Fruit fly (Drosophila melanogaster) whole organism, prepupa: ENCODE data around the gene skd.

ENCODE experiments used
- CG11294 ChIP-seq: fragments of 200-800 bp; sonication (Bioruptor generic); IDR thresholded peaks from 2 replicates; pipeline ENCODE4 v1.3.6; 2022; ENCODE audit warnings: missing biosample characterization, missing genetic modification characterization
- CG11762 ChIP-seq: fragments of 200-800 bp; sonication (Bioruptor generic); optimal IDR thresholded peaks from 3 replicates; lab custom pipeline; 2016; ENCODE audit warnings: missing biosample characterization, missing genetic modification characterization; ENCODE audit not compliant: insufficient read depth
- CG11902 ChIP-seq: fragments of 200-800 bp; sonication (Bioruptor generic); optimal IDR thresholded peaks from 3 replicates; lab custom pipeline; 2016; ENCODE audit warnings: missing biosample characterization, missing genetic modification characterization
- CG15336 ChIP-seq: fragments of 200-800 bp; sonication (Bioruptor generic); IDR thresholded peaks from 2 replicates; pipeline ENCODE4 v1.3.6; 2022; ENCODE audit warnings: missing biosample characterization, missing genetic modification characterization
- CG1621 ChIP-seq: fragments of 200-800 bp; sonication (Bioruptor generic); optimal IDR thresholded peaks from 3 replicates; lab custom pipeline; 2018; ENCODE audit warnings: missing biosample characterization, mild to moderate bottlenecking, missing genetic modification characterization
- CG16779 ChIP-seq: fragments of 200-800 bp; sonication (Bioruptor generic); optimal IDR thresholded peaks from 3 replicates; lab custom pipeline; 2017; ENCODE audit warnings: missing biosample characterization, mild to moderate bottlenecking, missing genetic modification characterization
- CG3032 ChIP-seq: fragments of 200-800 bp; optimal IDR thresholded peaks from 2 replicates; lab custom pipeline; 2019; ENCODE audit warnings: missing biosample characterization, mild to moderate bottlenecking, missing genetic modification characterization, moderate library complexity
- CG31627 ChIP-seq: fragments of 200-800 bp; sonication (Bioruptor generic); optimal IDR thresholded peaks from 3 replicates; lab custom pipeline; 2016; ENCODE audit warnings: missing biosample characterization, missing genetic modification characterization
- CG34406 ChIP-seq: fragments of 200-800 bp; sonication (Bioruptor generic); optimal IDR thresholded peaks from 3 replicates; lab custom pipeline; 2016; ENCODE audit warnings: missing biosample characterization, missing genetic modification characterization
- CG3919 ChIP-seq: fragments of 200-800 bp; sonication (Bioruptor generic); optimal IDR thresholded peaks from 3 replicates; lab custom pipeline; 2016; ENCODE audit warnings: missing biosample characterization, missing genetic modification characterization
- CG6163 ChIP-seq: fragments of 200-800 bp; sonication (Bioruptor generic); IDR thresholded peaks from 3 replicates; pipeline ENCODE4 v1.3.6; 2022; ENCODE audit warnings: missing biosample characterization, missing genetic modification characterization
- CG6276 ChIP-seq: fragments of 200-800 bp; sonication (Bioruptor generic); optimal IDR thresholded peaks from 2 replicates; lab custom pipeline; 2017; ENCODE audit warnings: missing biosample characterization, mild to moderate bottlenecking, missing genetic modification characterization
- CG6808 ChIP-seq: fragments of 200-800 bp; sonication (Bioruptor generic); optimal IDR thresholded peaks from 3 replicates; lab custom pipeline; 2017; ENCODE audit warnings: missing biosample characterization, missing genetic modification characterization, mild to moderate bottlenecking, moderate library complexity, missing genetic modification reagents
- CG7368 ChIP-seq: fragments of 200-800 bp; sonication (Bioruptor generic); optimal IDR thresholded peaks from 3 replicates; lab custom pipeline; 2016; ENCODE audit warnings: missing biosample characterization, missing genetic modification characterization
- CG8319 ChIP-seq: fragments of 200-800 bp; sonication (Bioruptor generic); optimal IDR thresholded peaks from 3 replicates; lab custom pipeline; 2016; ENCODE audit warnings: missing biosample characterization, missing genetic modification characterization
- CG8632 ChIP-seq: fragments of 200-800 bp; sonication (Bioruptor generic); optimal IDR thresholded peaks from 3 replicates; lab custom pipeline; 2016; ENCODE audit warnings: missing biosample characterization, missing genetic modification characterization
- CG9139 ChIP-seq: fragments of 200-800 bp; sonication (Bioruptor generic); optimal IDR thresholded peaks from 3 replicates; lab custom pipeline; 2017; ENCODE audit warnings: missing biosample characterization, mild to moderate bottlenecking, missing genetic modification characterization
- Eip78C ChIP-seq: fragments of 200-800 bp; sonication (Bioruptor generic); peaks from one replicate; lab custom pipeline; 2016; ENCODE audit warnings: missing biosample characterization, missing genetic modification characterization
- Ets96B ChIP-seq: fragments of 200-800 bp; optimal IDR thresholded peaks from 2 replicates; lab custom pipeline; 2019; ENCODE audit warnings: missing biosample characterization, mild to moderate bottlenecking, missing genetic modification characterization, moderate library complexity
- Gug ChIP-seq: fragments of 200-800 bp; sonication (Bioruptor generic); IDR thresholded peaks from 2 replicates; pipeline ENCODE4 v1.3.6; 2022; ENCODE audit warnings: missing biosample characterization, missing genetic modification characterization
- Hr38 ChIP-seq: sonication (Bioruptor generic); optimal IDR thresholded peaks from 2 replicates; lab custom pipeline; 2016; ENCODE audit warnings: missing biosample characterization, missing genetic modification characterization
- Hr39 ChIP-seq: fragments of 200-800 bp; sonication (Bioruptor generic); optimal IDR thresholded peaks from 2 replicates; lab custom pipeline; 2016; ENCODE audit warnings: missing biosample characterization, missing genetic modification characterization
- Hr4 ChIP-seq: fragments of 200-800 bp; sonication (Bioruptor generic); optimal IDR thresholded peaks from 3 replicates; lab custom pipeline; 2016; ENCODE audit warnings: missing biosample characterization, missing genetic modification characterization
- Lpt ChIP-seq: fragments of 200-800 bp; sonication (Bioruptor generic); optimal IDR thresholded peaks from 3 replicates; lab custom pipeline; 2016; ENCODE audit warnings: missing biosample characterization, missing genetic modification characterization
- Met ChIP-seq: fragments of 200-800 bp; sonication (Bioruptor generic); optimal IDR thresholded peaks from 3 replicates; lab custom pipeline; 2016; ENCODE audit warnings: missing biosample characterization, missing genetic modification characterization
- OdsH ChIP-seq: fragments of 200-800 bp; sonication (Bioruptor generic); optimal IDR thresholded peaks from 3 replicates; lab custom pipeline; 2016; ENCODE audit warnings: missing biosample characterization, missing genetic modification characterization
- Smox ChIP-seq: fragments of 200-800 bp; sonication (Bioruptor generic); optimal IDR thresholded peaks from 3 replicates; lab custom pipeline; 2016; ENCODE audit warnings: missing biosample characterization, missing genetic modification characterization
- Sox102F ChIP-seq: fragments of 200-800 bp; sonication (Bioruptor generic); optimal IDR thresholded peaks from 2 replicates; lab custom pipeline; 2016; ENCODE audit warnings: missing biosample characterization, mild to moderate bottlenecking, missing genetic modification characterization
- Sox14 ChIP-seq: fragments of 200-800 bp; sonication (Bioruptor generic); optimal IDR thresholded peaks from 3 replicates; lab custom pipeline; 2016; ENCODE audit warnings: missing biosample characterization, missing genetic modification characterization
- Sox15 ChIP-seq: fragments of 200-800 bp; sonication (Bioruptor generic); optimal IDR thresholded peaks from 3 replicates; lab custom pipeline; 2016; ENCODE audit warnings: missing biosample characterization, missing genetic modification characterization
- acj6 ChIP-seq: fragments of 200-800 bp; sonication (Bioruptor generic); optimal IDR thresholded peaks from 3 replicates; lab custom pipeline; 2016; ENCODE audit warnings: missing biosample characterization, missing genetic modification characterization
- cyc ChIP-seq: fragments of 200-800 bp; sonication (Bioruptor generic); optimal IDR thresholded peaks from 3 replicates; lab custom pipeline; 2016; ENCODE audit warnings: missing biosample characterization, missing genetic modification characterization
- dac ChIP-seq: fragments of 200-800 bp; sonication (Bioruptor generic); optimal IDR thresholded peaks from 2 replicates; lab custom pipeline; 2017; ENCODE audit warnings: missing biosample characterization, mild to moderate bottlenecking, missing genetic modification characterization
- dsx ChIP-seq: fragments of 200-800 bp; optimal IDR thresholded peaks from 3 replicates; lab custom pipeline; 2019; ENCODE audit warnings: missing biosample characterization, mild to moderate bottlenecking, missing genetic modification characterization, moderate library complexity; ENCODE audit not compliant: poor library complexity, severe bottlenecking
- esn ChIP-seq: fragments of 200-800 bp; sonication (Bioruptor generic); optimal IDR thresholded peaks from 2 replicates; lab custom pipeline; 2016; ENCODE audit warnings: missing biosample characterization, mild to moderate bottlenecking, missing genetic modification characterization, moderate library complexity
- fd59A ChIP-seq: fragments of 200-800 bp; sonication (Bioruptor generic); optimal IDR thresholded peaks from 2 replicates; lab custom pipeline; 2017; ENCODE audit warnings: missing biosample characterization, mild to moderate bottlenecking, missing genetic modification characterization, missing genetic modification reagents
- fd85E ChIP-seq: fragments of 200-800 bp; sonication (Bioruptor generic); optimal IDR thresholded peaks from 3 replicates; lab custom pipeline; 2016; ENCODE audit warnings: missing biosample characterization, missing genetic modification characterization
- fkh ChIP-seq: fragments of 200-800 bp; sonication (Bioruptor generic); optimal IDR thresholded peaks from 3 replicates; lab custom pipeline; 2017; ENCODE audit warnings: missing biosample characterization, mild to moderate bottlenecking, missing genetic modification characterization, moderate library complexity
- lz ChIP-seq: fragments of 200-800 bp; sonication (Bioruptor generic); optimal IDR thresholded peaks from 3 replicates; lab custom pipeline; 2016; ENCODE audit warnings: missing biosample characterization, missing genetic modification characterization
- net ChIP-seq: fragments of 200-800 bp; sonication (Bioruptor generic); optimal IDR thresholded peaks from 3 replicates; lab custom pipeline; 2016; ENCODE audit warnings: missing biosample characterization, missing genetic modification characterization
- pdm3 ChIP-seq: fragments of 200-800 bp; sonication (Bioruptor generic); optimal IDR thresholded peaks from 3 replicates; lab custom pipeline; 2016; ENCODE audit warnings: missing biosample characterization, missing genetic modification characterization
- salr ChIP-seq, 2 experiments: fragments of 200-800 bp; sonication (Bioruptor generic); optimal IDR thresholded peaks; 3 replicates each; lab custom pipeline; 2016 to 2018; ENCODE audit warnings: missing biosample characterization in 2 of 2, missing genetic modification characterization in 2 of 2, mild to moderate bottlenecking in 1 of 2
- spab ChIP-seq: fragments of 200-800 bp; sonication (Bioruptor generic); optimal IDR thresholded peaks from 2 replicates; lab custom pipeline; 2017; ENCODE audit warnings: missing biosample characterization, mild to moderate bottlenecking, missing genetic modification characterization, missing genetic modification reagents
- ss ChIP-seq, 2 experiments: fragments of 200-800 bp; sonication (Bioruptor generic); optimal IDR thresholded peaks; 2 replicates in 1 of 2; 3 replicates in 1 of 2; lab custom pipeline; 2017 to 2018; ENCODE audit warnings: mild to moderate bottlenecking in 2 of 2, missing biosample characterization in 2 of 2, missing genetic modification characterization in 2 of 2, moderate library complexity in 1 of 2
- svp ChIP-seq: fragments of 200-800 bp; sonication (Bioruptor generic); peaks from one replicate; lab custom pipeline; 2016; ENCODE audit warnings: missing biosample characterization, missing genetic modification characterization
- topi ChIP-seq: fragments of 200-800 bp; sonication (Bioruptor generic); optimal IDR thresholded peaks from 3 replicates; lab custom pipeline; 2016; ENCODE audit warnings: missing biosample characterization, missing genetic modification characterization
- vri ChIP-seq: fragments of 200-800 bp; sonication (Bioruptor generic); optimal IDR thresholded peaks from 3 replicates; lab custom pipeline; 2016; ENCODE audit warnings: missing biosample characterization, mild to moderate bottlenecking, missing genetic modification characterization

Gene skd

DNA sequence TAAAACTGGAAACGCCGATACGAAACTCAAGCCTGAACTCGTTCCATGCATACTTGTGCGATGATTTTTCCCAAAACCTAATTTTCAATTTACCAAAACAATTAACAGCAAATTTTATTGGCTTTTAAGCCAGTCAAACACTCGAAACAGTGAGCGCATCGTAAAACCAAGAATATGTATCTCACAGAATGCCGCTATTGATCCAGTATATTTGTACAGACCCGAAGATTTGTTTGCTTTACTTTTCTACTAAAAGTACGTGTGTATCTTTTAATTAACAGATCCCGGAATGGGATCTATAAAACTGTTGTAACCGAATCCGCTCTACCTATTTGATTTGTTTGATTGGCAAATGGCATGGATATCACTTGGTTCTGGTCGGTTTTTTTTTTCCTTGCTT is 73.1 kb downstream of the skd start:
- peak; percentile 77 for TF ChIP-seq fkh
- TF ChIP-seq CG34406: no peak
- TF ChIP-seq Ets96B: no peak
- no peak for TF ChIP-seq salr (GFP tag; optimal IDR thresholded peaks at IDR 0.05; lab: Kevin White, UChicago)
- TF ChIP-seq Eip78C (GFP tag; lab: Kevin White, UChicago): peak; percentile 67
- TF ChIP-seq esn (GFP tag; lab: Kevin White, UChicago): no peak
- TF ChIP-seq Hr38 (GFP tag; lab: Kevin White, UChicago): no peak
- no peak for TF ChIP-seq CG31627 (GFP tag; lab: Kevin White, UChicago)
- no peak for TF ChIP-seq net
- no peak for TF ChIP-seq fd85E (GFP tag; lab: Kevin White, UChicago)
- no peak for TF ChIP-seq CG11902

DNA sequence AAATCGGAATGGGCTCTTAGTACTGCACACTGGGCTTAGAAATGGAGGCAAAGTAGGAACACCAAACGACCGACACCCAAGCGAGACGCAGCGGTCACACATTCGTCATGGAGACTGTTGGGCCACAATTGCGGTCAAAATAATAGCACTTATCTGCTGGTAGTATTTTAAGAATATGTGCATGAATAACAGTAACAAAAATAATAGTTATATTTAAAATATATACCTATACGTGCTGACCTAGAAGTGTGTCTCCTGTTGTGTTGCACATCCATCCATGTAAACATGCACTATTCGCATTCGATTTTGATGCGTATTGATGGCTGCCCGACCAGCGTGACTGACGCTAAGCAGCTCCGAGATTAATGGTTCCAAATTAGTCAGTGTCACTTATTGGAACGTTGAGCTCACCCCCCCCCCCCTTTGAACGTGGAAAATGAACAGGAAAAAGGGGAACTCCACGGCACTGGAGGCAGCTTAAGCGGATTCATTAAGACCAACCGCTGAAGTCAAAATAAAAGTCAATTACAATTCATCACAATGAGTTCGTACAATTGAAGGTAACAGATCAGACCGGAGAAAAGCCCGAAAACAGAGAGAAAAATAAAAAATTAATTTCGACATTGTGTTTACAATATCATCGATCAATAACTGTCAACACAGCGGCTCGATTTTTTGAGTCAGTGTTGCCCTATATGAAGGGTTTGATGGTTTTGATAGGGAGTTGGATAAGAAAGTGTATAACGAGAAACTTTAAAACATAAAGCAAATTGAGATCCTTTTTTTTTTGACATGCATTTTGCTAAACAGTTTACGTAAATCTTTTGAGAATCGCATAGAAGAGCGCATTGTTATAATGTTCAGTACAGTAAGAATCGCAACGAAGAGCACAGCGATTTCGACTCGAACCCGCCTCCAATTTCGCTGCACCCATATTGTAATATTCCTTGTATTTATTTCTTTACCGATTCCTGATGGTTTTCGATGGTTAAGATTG is 74.3 kb downstream of the skd start:
- TF ChIP-seq dsx (no peak), Hr39 (GFP tag; lab: Kevin White, UChicago) (peak; percentile 61), CG11294 (GFP tag; lab: Robert Waterston, UW) (no peak), esn (GFP tag; lab: Kevin White, UChicago) (peak; percentile 67), spab (GFP tag; lab: Kevin White, UChicago) (no peak), CG6808 (GFP tag; lab: Kevin White, UChicago) (no peak), topi (GFP tag; lab: Kevin White, UChicago) (peak; percentile 58), net (no peak), Eip78C (GFP tag; lab: Kevin White, UChicago) (peak; percentile 84), acj6 (peak; percentile 54), Met (peak; percentile 50), fkh (no peak), fd59A (no peak), ss (GFP tag; optimal IDR thresholded peaks at IDR 0.05; lab: Kevin White, UChicago) (no peak), vri (GFP tag; lab: Kevin White, UChicago) (peak; percentile 2), CG8632 (GFP tag; lab: Kevin White, UChicago) (peak; percentile 41), CG31627 (GFP tag; lab: Kevin White, UChicago) (peak; percentile 57), dac (GFP tag; lab: Kevin White, UChicago) (no peak), pdm3 (GFP tag; lab: Kevin White, UChicago) (peak; percentile 51), salr (GFP tag; optimal IDR thresholded peaks at IDR 0.05; lab: Kevin White, UChicago) (no peak), CG3919 (GFP tag; lab: Kevin White, UChicago) (peak; percentile 47), CG1621 (tag; lab: Kevin White, UChicago) (no peak), lz (peak; percentile 58), Gug (GFP tag; lab: Robert Waterston, UW) (peak; percentile 45), Hr4 (GFP tag; lab: Kevin White, UChicago) (no peak), CG9139 (GFP tag; lab: Kevin White, UChicago) (no peak), OdsH (GFP tag; lab: Kevin White, UChicago) (peak; percentile 40), CG34406 (peak; percentile 48), CG15336 (GFP tag; lab: Robert Waterston, UW) (peak; percentile 45), CG3032 (tag; lab: Kevin White, UChicago) (no peak), Smox (peak; percentile 58), cyc (GFP tag; lab: Kevin White, UChicago) (peak; percentile 58), Sox102F (GFP tag; lab: Kevin White, UChicago) (peak; percentile 35), CG7368 (GFP tag; lab: Kevin White, UChicago) (peak; percentile 43), Sox15 (GFP tag; lab: Kevin White, UChicago) (peak; percentile 56), Ets96B (peak; percentile 14), CG6163 (GFP tag; lab: Robert Waterston, UW) (peak; percentile 80), CG16779 (tag; lab: Kevin White, UChicago) (no peak), CG6276 (GFP tag; lab: Kevin White, UChicago) (no peak), CG8319 (GFP tag; lab: Kevin White, UChicago) (peak; percentile 49), Hr38 (GFP tag; lab: Kevin White, UChicago) (no peak), Lpt (no peak), CG11762 (no peak), Sox14 (GFP tag; lab: Kevin White, UChicago) (peak; percentile 35), svp (peak; percentile 84)
